Worm (Caenorhabditis elegans) whole organism, young adult: ENCODE data around the gene Y38E10A.17.

Experiments used
- B0336.3 ChIP-seq: fragments of 200-800 bp; sonication (Bioruptor generic); IDR thresholded peaks from 2 replicates; pipeline ENCODE4 v1.3.6; 2022; ENCODE audit warnings: missing genetic modification characterization, missing compliant biosample characterization
- D2030.7 ChIP-seq: fragments of 200-800 bp; sonication (Bioruptor generic); IDR thresholded peaks from 2 replicates; pipeline ENCODE4 v1.3.6; 2022; ENCODE audit warnings: missing genetic modification reagents, missing genetic modification characterization, missing compliant biosample characterization
- F39B2.1 ChIP-seq: fragments of 200-800 bp; sonication (Bioruptor generic); IDR thresholded peaks from 2 replicates; pipeline ENCODE4 v1.3.6; 2022; ENCODE audit warnings: missing genetic modification reagents, missing genetic modification characterization, missing compliant biosample characterization
- K12H6.12 ChIP-seq: fragments of 200-800 bp; sonication (Bioruptor generic); optimal IDR thresholded peaks from 2 replicates; lab custom pipeline; 2018; ENCODE audit warnings: mild to moderate bottlenecking, missing genetic modification characterization, missing compliant biosample characterization
- T07F8.4 ChIP-seq: sonication (generic microtip); optimal IDR thresholded peaks from 2 replicates; lab custom pipeline; 2016; ENCODE audit warnings: mild to moderate bottlenecking, missing genetic modification characterization, moderate library complexity, missing compliant biosample characterization
- Y53F4B.3 ChIP-seq: fragments of 200-800 bp; sonication (Bioruptor generic); IDR thresholded peaks from 2 replicates; pipeline ENCODE4 v1.3.6; 2022; ENCODE audit warnings: missing genetic modification reagents, missing genetic modification characterization, missing compliant biosample characterization
- Y67H2A.10 ChIP-seq: fragments of 200-800 bp; sonication (Bioruptor generic); conservative IDR thresholded peaks from 2 replicates; pipeline ENCODE4 v1.3.6; 2022; ENCODE audit warnings: missing genetic modification reagents, missing genetic modification characterization, missing compliant biosample characterization
- ZK185.1 ChIP-seq: sonication (generic microtip); optimal IDR thresholded peaks from 2 replicates; lab custom pipeline; 2016; ENCODE audit warnings: mild to moderate bottlenecking, missing genetic modification characterization, missing compliant biosample characterization; ENCODE audit not compliant: poor library complexity, severe bottlenecking
- atf-7 ChIP-seq: sonication (generic microtip); optimal IDR thresholded peaks from 2 replicates; lab custom pipeline; 2017; ENCODE audit warnings: mild to moderate bottlenecking, missing genetic modification characterization, missing compliant biosample characterization
- attf-6 ChIP-seq: fragments of 200-800 bp; sonication (Bioruptor generic); IDR thresholded peaks from 2 replicates; pipeline ENCODE4 v1.3.6; 2022; ENCODE audit warnings: missing genetic modification reagents, missing genetic modification characterization, missing compliant biosample characterization
- ceh-27 ChIP-seq: fragments of 200-800 bp; sonication (Bioruptor generic); optimal IDR thresholded peaks from 2 replicates; lab custom pipeline; 2018; ENCODE audit warnings: mild to moderate bottlenecking, missing genetic modification characterization, moderate library complexity, missing compliant biosample characterization
- egrh-3 ChIP-seq: fragments of 200-800 bp; sonication (Bioruptor generic); IDR thresholded peaks from 2 replicates; pipeline ENCODE4 v1.3.6; 2022; ENCODE audit warnings: missing genetic modification reagents, missing genetic modification characterization, missing compliant biosample characterization
- fkh-3 ChIP-seq: sonication (generic microtip); optimal IDR thresholded peaks from 2 replicates; lab custom pipeline; 2016; ENCODE audit warnings: mild to moderate bottlenecking, missing genetic modification characterization, missing compliant biosample characterization
- gei-17 ChIP-seq: fragments of 200-800 bp; sonication (Bioruptor generic); optimal IDR thresholded peaks from 2 replicates; lab custom pipeline; 2018; ENCODE audit warnings: mild to moderate bottlenecking, missing genetic modification characterization, missing compliant biosample characterization
- hrde-1 ChIP-seq: sonication (generic microtip); optimal IDR thresholded peaks from 2 replicates; lab custom pipeline; 2016; ENCODE audit warnings: missing genetic modification characterization, mild to moderate bottlenecking, missing compliant biosample characterization, moderate library complexity, missing genotype, missing genetic modification reagents, borderline replicate concordance
- lag-1 ChIP-seq: fragments of 200-800 bp; sonication (Bioruptor generic); IDR thresholded peaks from 2 replicates; pipeline ENCODE4 v1.3.6; 2022; ENCODE audit warnings: missing genetic modification reagents, missing genetic modification characterization, missing compliant biosample characterization
- let-526 ChIP-seq: fragments of 200-800 bp; sonication (Bioruptor generic); IDR thresholded peaks from 2 replicates; pipeline ENCODE4 v1.3.6; 2022; ENCODE audit warnings: missing genetic modification reagents, missing genetic modification characterization, missing compliant biosample characterization
- let-607 ChIP-seq, 2 experiments: fragments of 200-800 bp in 1 of 2; sonication (Bioruptor generic) in 1 of 2; sonication (generic microtip) in 1 of 2; optimal IDR thresholded peaks; 2 replicates each; lab custom pipeline; 2016 to 2018; ENCODE audit warnings: mild to moderate bottlenecking in 2 of 2, missing compliant biosample characterization in 2 of 2, missing genetic modification characterization in 2 of 2, moderate library complexity in 2 of 2, missing genotype in 1 of 2
- lin-35 ChIP-seq, 3 experiments: fragments of 150-350 bp in 2 of 3; sonication (generic microtip) in 1 of 3; optimal IDR thresholded peaks; 2 replicates each; lab custom pipeline; 2014 to 2018; ENCODE audit warnings: missing biosample characterization in 3 of 3, missing genetic modification characterization in 3 of 3, missing genetic modification reagents in 3 of 3
- lsl-1 ChIP-seq: fragments of 200-800 bp; sonication (Bioruptor generic); optimal IDR thresholded peaks from 2 replicates; lab custom pipeline; 2018; ENCODE audit warnings: mild to moderate bottlenecking, missing genetic modification characterization, moderate library complexity, missing compliant biosample characterization
- madf-3 ChIP-seq: fragments of 200-800 bp; sonication (Bioruptor generic); IDR thresholded peaks from 2 replicates; pipeline ENCODE4 v1.3.6; 2022; ENCODE audit warnings: missing genetic modification reagents, missing genetic modification characterization, missing compliant biosample characterization
- madf-6 ChIP-seq: fragments of 200-800 bp; sonication (Bioruptor generic); IDR thresholded peaks from 2 replicates; pipeline ENCODE4 v1.3.6; 2022; ENCODE audit warnings: missing genetic modification reagents, missing genetic modification characterization, missing compliant biosample characterization
- mes-4 ChIP-seq: sonication (generic microtip); optimal IDR thresholded peaks from 2 replicates; lab custom pipeline; 2016; ENCODE audit warnings: missing genotype, missing genetic modification characterization, missing compliant biosample characterization
- nfyb-1 ChIP-seq: fragments of 200-800 bp; sonication (Bioruptor generic); IDR thresholded peaks from 2 replicates; pipeline ENCODE4 v1.3.6; 2022; ENCODE audit warnings: missing genetic modification reagents, missing genetic modification characterization, missing compliant biosample characterization
- nhr-27 ChIP-seq: fragments of 200-800 bp; sonication (Bioruptor generic); optimal IDR thresholded peaks from 2 replicates; lab custom pipeline; 2018; ENCODE audit warnings: mild to moderate bottlenecking, missing genetic modification characterization, moderate library complexity, missing compliant biosample characterization
- nhr-80 ChIP-seq: sonication (generic microtip); optimal IDR thresholded peaks from 2 replicates; lab custom pipeline; 2016; ENCODE audit warnings: missing genetic modification characterization, missing compliant biosample characterization
- sea-2 ChIP-seq: fragments of 200-800 bp; sonication (Bioruptor generic); IDR thresholded peaks from 2 replicates; pipeline ENCODE4 v1.3.6; 2022; ENCODE audit warnings: missing genetic modification characterization, missing compliant biosample characterization
- snpc-1.3 ChIP-seq: sonication (generic microtip); optimal IDR thresholded peaks from 2 replicates; lab custom pipeline; 2017; ENCODE audit warnings: missing genetic modification characterization, mild to moderate bottlenecking, missing compliant biosample characterization, antibody characterized with exemption, moderate library complexity, missing genotype, missing genetic modification reagents; ENCODE audit not compliant: insufficient read depth
- snpc-3.4 ChIP-seq: sonication (generic microtip); optimal IDR thresholded peaks from 2 replicates; lab custom pipeline; 2017; ENCODE audit warnings: missing genetic modification characterization, mild to moderate bottlenecking, missing compliant biosample characterization, antibody characterized with exemption, moderate library complexity, missing genotype, missing genetic modification reagents
- sptf-2 ChIP-seq: fragments of 200-800 bp; sonication (Bioruptor generic); optimal IDR thresholded peaks from 2 replicates; lab custom pipeline; 2018; ENCODE audit warnings: mild to moderate bottlenecking, missing genetic modification characterization, missing compliant biosample characterization
- ztf-18 ChIP-seq: sonication (generic microtip); optimal IDR thresholded peaks from 2 replicates; lab custom pipeline; 2016; ENCODE audit warnings: missing genotype, mild to moderate bottlenecking, missing genetic modification characterization, missing compliant biosample characterization
- ztf-22 ChIP-seq: fragments of 200-800 bp; sonication (Bioruptor generic); optimal IDR thresholded peaks from 2 replicates; lab custom pipeline; 2018; ENCODE audit warnings: mild to moderate bottlenecking, missing genetic modification characterization, moderate library complexity, missing compliant biosample characterization
- ztf-25 ChIP-seq: fragments of 200-800 bp; sonication (Bioruptor generic); IDR thresholded peaks from 2 replicates; pipeline ENCODE4 v1.3.6; 2022; ENCODE audit warnings: missing genetic modification reagents, missing genetic modification characterization, missing compliant biosample characterization
- ztf-3 ChIP-seq: fragments of 200-800 bp; sonication (Bioruptor generic); optimal IDR thresholded peaks from 2 replicates; lab custom pipeline; 2018; ENCODE audit warnings: mild to moderate bottlenecking, missing genetic modification characterization, missing compliant biosample characterization

Y38E10A.17 gene

ce11 chrII:12636602-12637001 lies 2.0 kb upstream of the Y38E10A.17 start, which contains the start of gene nhr-234:
Gene nhr-234 (plus strand): TSS chrII:12636678.
- no peak for TF ChIP-seq D2030.7 (GFP tag; lab: Robert Waterston, UW)
- TF ChIP-seq lsl-1 (GFP tag; lab: Kevin White, UChicago): no peak
- TF ChIP-seq T07F8.4: no peak
- no peak for TF ChIP-seq B0336.3
- TF ChIP-seq attf-6 (GFP tag; lab: Robert Waterston, UW): no peak
- TF ChIP-seq egrh-3 (GFP tag; lab: Robert Waterston, UW): no peak
- no peak for TF ChIP-seq let-526 (GFP tag; lab: Robert Waterston, UW)
- TF ChIP-seq nhr-80 (tag; lab: Kevin White, UChicago): no peak
- TF ChIP-seq ztf-18 (tag; lab: Kevin White, UChicago): no peak
- TF ChIP-seq let-607 (tag; optimal IDR thresholded peaks at IDR 0.05; lab: Kevin White, UChicago): no peak
- TF ChIP-seq ZK185.1 (tag; lab: Kevin White, UChicago): no peak
- TF ChIP-seq F39B2.1 (GFP tag; lab: Robert Waterston, UW): no peak
- TF ChIP-seq Y53F4B.3: no peak

- TF ChIP-seq K12H6.12 (tag; lab: Kevin White, UChicago) (no peak), madf-3 (GFP tag; lab: Robert Waterston, UW) (no peak), nhr-27 (tag; lab: Kevin White, UChicago) (no peak)
Measured at ce11 chrII:12630888-12631287, 3.7 kb downstream of the Y38E10A.17 start, which contains the start of gene Y38E10A.34. Gene Y38E10A.34 (plus strand): TSS chrII:12631188.

- TF ChIP-seq ztf-3 (GFP tag; lab: Kevin White, UChicago) (no peak), lin-35 (GFP tag; optimal IDR thresholded peaks at IDR 0.05; lab: Kevin White, UChicago) (no peak), sea-2 (GFP tag; lab: Robert Waterston, UW) (no peak), mes-4 (tag; lab: Kevin White, UChicago) (no peak), gei-17 (GFP tag; lab: Kevin White, UChicago) (no peak), snpc-1.3 (tag; lab: Kevin White, UChicago) (no peak), Y67H2A.10 (no peak), madf-6 (GFP tag; lab: Robert Waterston, UW) (no peak), atf-7 (tag; lab: Kevin White, UChicago) (no peak), nfyb-1 (no peak)
Measured at ce11 chrII:12629387-12629786, 5.2 kb downstream of the Y38E10A.17 start, which contains the start of gene Y38E10A.28. Gene Y38E10A.28 (plus strand): TSS chrII:12629687.

- TF ChIP-seq ztf-25 (GFP tag; lab: Robert Waterston, UW): no peak
Measured at ce11 chrII:12628566-12628965, 6.0 kb downstream of the Y38E10A.17 start, which contains the start of gene nspe-5. Gene nspe-5 (plus strand): TSS chrII:12628866.

- TF ChIP-seq sptf-2 (GFP tag; lab: Kevin White, UChicago) (no peak), snpc-3.4 (tag; lab: Kevin White, UChicago) (no peak), madf-6 (GFP tag; lab: Robert Waterston, UW) (no peak), hrde-1 (no peak), lag-1 (GFP tag; lab: Robert Waterston, UW) (no peak), D2030.7 (GFP tag; lab: Robert Waterston, UW) (no peak), ceh-27 (GFP tag; lab: Kevin White, UChicago) (no peak), ztf-22 (GFP tag; lab: Kevin White, UChicago) (no peak), fkh-3 (no peak), Y53F4B.3 (no peak), let-526 (GFP tag; lab: Robert Waterston, UW) (no peak)
Measured at ce11 chrII:12626887-12627286, 7.7 kb downstream of the Y38E10A.17 start, which contains the start of gene nspe-7. Gene nspe-7 (plus strand): TSS chrII:12627187.
